Worm (Caenorhabditis elegans) whole organism, L2 larva: ENCODE data around the gene ptl-1.

Experiments used
- F13H6.1 ChIP-seq: sonication (generic microtip); optimal IDR thresholded peaks from 2 replicates; lab custom pipeline; 2016; ENCODE audit warnings: missing genetic modification characterization, missing compliant biosample characterization
- ceh-16 ChIP-seq: fragments of 150-350 bp; optimal IDR thresholded peaks from 2 replicates; lab custom pipeline; 2014; ENCODE audit warnings: missing biosample characterization, missing genetic modification characterization
- nhr-12 ChIP-seq: fragments of 150-350 bp; optimal IDR thresholded peaks from 2 replicates; lab custom pipeline; 2014; ENCODE audit warnings: missing biosample characterization, missing genetic modification characterization
- snpc-4 ChIP-seq: fragments of 150-350 bp; optimal IDR thresholded peaks from 2 replicates; lab custom pipeline; 2014; ENCODE audit warnings: missing biosample characterization, missing genetic modification characterization

DNA sequence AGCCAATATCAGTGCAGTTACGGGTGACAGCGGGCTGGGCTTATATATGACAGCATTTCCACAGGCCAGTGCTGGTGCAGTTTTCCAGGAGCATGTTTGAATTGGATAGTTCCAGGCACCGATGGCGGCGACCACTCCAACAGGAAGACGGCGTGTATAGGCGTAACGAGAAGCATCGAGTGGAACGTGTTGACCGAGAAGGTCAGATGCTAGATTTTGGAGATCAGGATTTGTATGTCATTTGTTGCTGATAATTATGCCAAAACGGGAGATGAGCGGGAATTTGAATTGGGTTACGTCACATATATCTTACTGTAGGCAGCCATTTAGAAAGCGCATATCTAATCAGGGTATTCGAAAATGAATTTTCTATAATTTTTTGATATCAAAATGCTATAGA, 10.5 kb downstream of the ptl-1 start:
- TF ChIP-seq snpc-4 (tag; lab: Kevin White, UChicago), result no peak
- TF ChIP-seq F13H6.1 (tag; lab: Kevin White, UChicago), result no peak
- no peak for TF ChIP-seq ceh-16 (tag; lab: Kevin White, UChicago)
- TF ChIP-seq nhr-12 (tag; lab: Kevin White, UChicago), result no peak
